Fruit fly (Drosophila melanogaster) whole organism, pupa: Measurements from ENCODE around the gene CG43980.

ENCODE experiments used
- CG10348 ChIP-seq: fragments of 200-800 bp; sonication (Bioruptor generic); IDR thresholded peaks from 2 replicates; pipeline ENCODE4 v1.3.6; 2022; ENCODE audit warnings: missing biosample characterization, missing genetic modification characterization
- CG15710 ChIP-seq: fragments of 200-800 bp; sonication (Bioruptor generic); optimal IDR thresholded peaks from 2 replicates; lab custom pipeline; 2018; ENCODE audit warnings: missing biosample characterization, mild to moderate bottlenecking, missing genetic modification characterization, moderate library complexity
- CG17806 ChIP-seq: fragments of 200-800 bp; sonication (Bioruptor generic); optimal IDR thresholded peaks from 2 replicates; lab custom pipeline; 2018; ENCODE audit warnings: missing biosample characterization, mild to moderate bottlenecking, missing genetic modification characterization, moderate library complexity
- CG32121 ChIP-seq: fragments of 200-800 bp; sonication (Bioruptor generic); IDR thresholded peaks from 2 replicates; pipeline ENCODE4 v1.3.6; 2022; ENCODE audit warnings: missing biosample characterization, missing genetic modification characterization
- CG34367 ChIP-seq: fragments of 200-800 bp; sonication (Bioruptor generic); optimal IDR thresholded peaks from 2 replicates; lab custom pipeline; 2018; ENCODE audit warnings: missing biosample characterization, mild to moderate bottlenecking, missing genetic modification characterization
- CG8301 ChIP-seq: fragments of 200-800 bp; sonication (Bioruptor generic); optimal IDR thresholded peaks from 2 replicates; lab custom pipeline; 2018; ENCODE audit warnings: missing biosample characterization, mild to moderate bottlenecking, missing genetic modification characterization
- D1 ChIP-seq: fragments of 200-800 bp; sonication (Bioruptor generic); optimal IDR thresholded peaks from 2 replicates; lab custom pipeline; 2018; ENCODE audit warnings: missing biosample characterization, mild to moderate bottlenecking, missing genetic modification characterization, moderate library complexity
- EcR ChIP-seq: fragments of 200-800 bp; sonication (Bioruptor generic); optimal IDR thresholded peaks from 3 replicates; lab custom pipeline; 2019; ENCODE audit warnings: missing biosample characterization, missing genetic modification characterization, mild to moderate bottlenecking, moderate library complexity, missing genetic modification reagents
- Pif1A ChIP-seq: fragments of 200-800 bp; sonication (Bioruptor generic); optimal IDR thresholded peaks from 3 replicates; lab custom pipeline; 2016; ENCODE audit warnings: missing biosample characterization, missing genetic modification characterization
- Snoo ChIP-seq: fragments of 200-800 bp; sonication (Bioruptor generic); optimal IDR thresholded peaks from 3 replicates; lab custom pipeline; 2017; ENCODE audit warnings: missing biosample characterization, mild to moderate bottlenecking, missing genetic modification characterization, inconsistent platforms
- fd96Ca ChIP-seq: fragments of 200-800 bp; sonication (Bioruptor generic); IDR thresholded peaks from 3 replicates; pipeline ENCODE4 v1.3.6; 2022; ENCODE audit warnings: missing biosample characterization, missing genetic modification characterization
- gl ChIP-seq: fragments of 200-800 bp; sonication (Bioruptor generic); optimal IDR thresholded peaks from 2 replicates; lab custom pipeline; 2018; ENCODE audit warnings: missing biosample characterization, mild to moderate bottlenecking, missing genetic modification characterization
- rn ChIP-seq: fragments of 200-800 bp; sonication (Bioruptor generic); IDR thresholded peaks from 2 replicates; pipeline ENCODE4 v1.3.6; 2022; ENCODE audit warnings: missing biosample characterization, missing genetic modification characterization

DNA sequence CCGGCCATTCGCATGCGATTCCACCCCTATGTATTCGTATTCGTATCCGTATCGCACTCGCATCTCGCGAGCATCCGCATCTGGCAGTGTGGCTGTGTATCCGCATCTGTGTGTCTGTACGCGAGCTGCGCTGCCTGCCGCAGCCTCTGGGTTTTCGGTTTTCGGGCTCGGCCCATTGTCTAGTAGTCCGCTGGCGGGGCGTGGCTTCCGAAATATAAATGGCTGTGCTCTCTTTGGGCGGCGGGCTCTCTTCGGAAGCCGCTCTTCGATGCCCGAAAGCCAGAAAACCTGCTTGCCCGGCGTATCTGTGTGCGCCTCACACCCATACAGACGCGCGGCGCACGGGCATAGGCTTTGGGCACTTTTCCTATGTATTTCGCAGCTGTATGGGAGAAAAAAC is 46.4 kb upstream of the CG43980 start:
- no peak for TF ChIP-seq EcR (GFP tag; lab: Kevin White, UChicago)
- TF ChIP-seq CG8301 (tag; lab: Kevin White, UChicago) = no peak
- TF ChIP-seq D1 (tag; lab: Kevin White, UChicago) = no peak
- TF ChIP-seq CG17806 = no peak
- no peak for TF ChIP-seq CG32121
- no peak for TF ChIP-seq CG10348 (GFP tag; lab: Robert Waterston, UW)
- no peak for TF ChIP-seq fd96Ca (GFP tag; lab: Robert Waterston, UW)
- no peak for TF ChIP-seq Snoo (tag; lab: Kevin White, UChicago)
- TF ChIP-seq CG34367 (tag; lab: Kevin White, UChicago) = no peak
- no peak for TF ChIP-seq rn
- no peak for TF ChIP-seq CG15710 (tag; lab: Kevin White, UChicago)
- no peak for TF ChIP-seq Pif1A (GFP tag; lab: Kevin White, UChicago)
- no peak for TF ChIP-seq gl (tag; lab: Kevin White, UChicago)
